Fruit fly (Drosophila melanogaster): ENCODE results near the gene Hrd3.

- TF ChIP-seq CG34367 (tag; optimal IDR thresholded peaks at IDR 0.05) (no peak), EcR (GFP tag; optimal IDR thresholded peaks at IDR 0.05) (no peak), CG15710 (tag; optimal IDR thresholded peaks at IDR 0.05) (no peak), CG8301 (tag; optimal IDR thresholded peaks at IDR 0.05) (peak; percentile 6), Ets98B (GFP tag; IDR thresholded peaks at IDR 0.05) (peak; percentile 77)
These were observed 23.6 kb downstream of the Hrd3 start for dm6 chr3R:23734573-23735404.

Data from whole organism, pupa.